Fruit fly (Drosophila melanogaster) whole organism, pupa: ENCODE measurements around the gene CG13039.
A peak's percentile ranks its signal among the peaks of the same experiment; 100 is the strongest.

ENCODE experiments used
- CG10348 ChIP-seq: fragments of 200-800 bp; sonication (Bioruptor generic); IDR thresholded peaks from 2 replicates; pipeline ENCODE4 v1.3.6; 2022; ENCODE audit warnings: missing biosample characterization, missing genetic modification characterization
- CG12605 ChIP-seq: fragments of 200-800 bp; sonication (Bioruptor generic); IDR thresholded peaks from 2 replicates; pipeline ENCODE4 v1.3.6; 2022; ENCODE audit warnings: missing biosample characterization, missing genetic modification characterization
- CG13204 ChIP-seq: fragments of 200-800 bp; sonication (Bioruptor generic); optimal IDR thresholded peaks from 2 replicates; lab custom pipeline; 2018; ENCODE audit warnings: missing biosample characterization, mild to moderate bottlenecking, missing genetic modification characterization, moderate library complexity
- CG14655 ChIP-seq: fragments of 200-800 bp; sonication (Bioruptor generic); optimal IDR thresholded peaks from 3 replicates; lab custom pipeline; 2017; ENCODE audit warnings: mild to moderate bottlenecking, missing biosample characterization, missing genetic modification reagents, missing genetic modification characterization
- CG15710 ChIP-seq: fragments of 200-800 bp; sonication (Bioruptor generic); optimal IDR thresholded peaks from 2 replicates; lab custom pipeline; 2018; ENCODE audit warnings: missing biosample characterization, mild to moderate bottlenecking, missing genetic modification characterization, moderate library complexity
- CG17806 ChIP-seq: fragments of 200-800 bp; sonication (Bioruptor generic); optimal IDR thresholded peaks from 2 replicates; lab custom pipeline; 2018; ENCODE audit warnings: missing biosample characterization, mild to moderate bottlenecking, missing genetic modification characterization, moderate library complexity
- CG32121 ChIP-seq: fragments of 200-800 bp; sonication (Bioruptor generic); IDR thresholded peaks from 2 replicates; pipeline ENCODE4 v1.3.6; 2022; ENCODE audit warnings: missing biosample characterization, missing genetic modification characterization
- CG34367 ChIP-seq: fragments of 200-800 bp; sonication (Bioruptor generic); optimal IDR thresholded peaks from 2 replicates; lab custom pipeline; 2018; ENCODE audit warnings: missing biosample characterization, mild to moderate bottlenecking, missing genetic modification characterization
- CG4496 ChIP-seq: fragments of 200-800 bp; sonication (Bioruptor generic); IDR thresholded peaks from 3 replicates; pipeline ENCODE4 v1.3.6; 2022; ENCODE audit warnings: missing biosample characterization, missing genetic modification characterization
- CG8159 ChIP-seq: fragments of 200-800 bp; sonication (Bioruptor generic); optimal IDR thresholded peaks from 3 replicates; lab custom pipeline; 2018; ENCODE audit warnings: missing biosample characterization, mild to moderate bottlenecking, missing genetic modification characterization, moderate library complexity
- CG8301 ChIP-seq: fragments of 200-800 bp; sonication (Bioruptor generic); optimal IDR thresholded peaks from 2 replicates; lab custom pipeline; 2018; ENCODE audit warnings: missing biosample characterization, mild to moderate bottlenecking, missing genetic modification characterization
- CG9948 ChIP-seq: fragments of 200-800 bp; sonication (Bioruptor generic); optimal IDR thresholded peaks from 2 replicates; lab custom pipeline; 2018; ENCODE audit warnings: missing biosample characterization, mild to moderate bottlenecking, missing genetic modification characterization, moderate library complexity
- D1 ChIP-seq: fragments of 200-800 bp; sonication (Bioruptor generic); optimal IDR thresholded peaks from 2 replicates; lab custom pipeline; 2018; ENCODE audit warnings: missing biosample characterization, mild to moderate bottlenecking, missing genetic modification characterization, moderate library complexity
- EcR ChIP-seq: fragments of 200-800 bp; sonication (Bioruptor generic); optimal IDR thresholded peaks from 3 replicates; lab custom pipeline; 2019; ENCODE audit warnings: missing biosample characterization, missing genetic modification characterization, mild to moderate bottlenecking, moderate library complexity, missing genetic modification reagents
- Ets98B ChIP-seq: fragments of 200-800 bp; sonication (Bioruptor generic); IDR thresholded peaks from 2 replicates; pipeline ENCODE4 v1.3.6; 2022; ENCODE audit warnings: missing biosample characterization, missing genetic modification characterization
- Pif1A ChIP-seq: fragments of 200-800 bp; sonication (Bioruptor generic); optimal IDR thresholded peaks from 3 replicates; lab custom pipeline; 2016; ENCODE audit warnings: missing biosample characterization, missing genetic modification characterization
- Pif1B ChIP-seq: fragments of 200-800 bp; sonication (Bioruptor generic); optimal IDR thresholded peaks from 3 replicates; lab custom pipeline; 2016; ENCODE audit warnings: missing biosample characterization, missing genetic modification characterization
- Snoo ChIP-seq: fragments of 200-800 bp; sonication (Bioruptor generic); optimal IDR thresholded peaks from 3 replicates; lab custom pipeline; 2017; ENCODE audit warnings: missing biosample characterization, mild to moderate bottlenecking, missing genetic modification characterization, inconsistent platforms
- fd96Ca ChIP-seq: fragments of 200-800 bp; sonication (Bioruptor generic); IDR thresholded peaks from 3 replicates; pipeline ENCODE4 v1.3.6; 2022; ENCODE audit warnings: missing biosample characterization, missing genetic modification characterization
- gl ChIP-seq: fragments of 200-800 bp; sonication (Bioruptor generic); optimal IDR thresholded peaks from 2 replicates; lab custom pipeline; 2018; ENCODE audit warnings: missing biosample characterization, mild to moderate bottlenecking, missing genetic modification characterization
- rn ChIP-seq: fragments of 200-800 bp; sonication (Bioruptor generic); IDR thresholded peaks from 2 replicates; pipeline ENCODE4 v1.3.6; 2022; ENCODE audit warnings: missing biosample characterization, missing genetic modification characterization

Gene CG13039

DNA sequence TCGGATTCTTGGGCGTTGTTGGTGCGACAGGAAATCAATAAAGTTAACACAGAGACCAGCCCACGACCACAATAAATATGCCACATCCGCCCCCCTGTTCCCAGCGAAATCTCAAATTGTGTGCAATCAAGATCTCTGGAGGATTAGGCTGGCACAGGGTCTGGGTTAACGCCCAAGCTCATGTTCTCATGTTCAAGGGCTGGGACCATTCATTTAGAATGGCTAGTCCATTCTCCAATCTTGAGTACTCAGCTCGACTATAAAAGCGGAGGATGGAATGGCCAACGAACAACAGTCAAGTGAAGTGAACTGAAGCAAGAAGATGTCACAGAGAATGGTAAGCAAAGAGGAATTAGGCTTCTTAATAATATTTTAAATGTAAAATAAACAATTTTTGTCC lies 6.5 kb upstream of the CG13039 start, which contains the start of gene CG13056:
Gene CG13056 (plus strand): TSS at position 301 of the 400 bp plus-strand sequence.
- TF ChIP-seq Snoo (tag; lab: Kevin White, UChicago): no peak
- no peak for TF ChIP-seq Ets98B (GFP tag; lab: Robert Waterston, UW)
- no peak for TF ChIP-seq CG32121 (GFP tag; lab: Robert Waterston, UW)
- TF ChIP-seq CG13204 (GFP tag; lab: Kevin White, UChicago): no peak
- no peak for TF ChIP-seq CG4496 (GFP tag; lab: Robert Waterston, UW)
- no peak for TF ChIP-seq CG34367
- TF ChIP-seq CG14655 (GFP tag; lab: Kevin White, UChicago): no peak
- TF ChIP-seq fd96Ca: no peak
- TF ChIP-seq D1 (tag; lab: Kevin White, UChicago): no peak
- no peak for TF ChIP-seq CG8159 (tag; lab: Kevin White, UChicago)
- TF ChIP-seq CG10348 (GFP tag; lab: Robert Waterston, UW): no peak
- TF ChIP-seq CG9948 (tag; lab: Kevin White, UChicago): no peak

DNA sequence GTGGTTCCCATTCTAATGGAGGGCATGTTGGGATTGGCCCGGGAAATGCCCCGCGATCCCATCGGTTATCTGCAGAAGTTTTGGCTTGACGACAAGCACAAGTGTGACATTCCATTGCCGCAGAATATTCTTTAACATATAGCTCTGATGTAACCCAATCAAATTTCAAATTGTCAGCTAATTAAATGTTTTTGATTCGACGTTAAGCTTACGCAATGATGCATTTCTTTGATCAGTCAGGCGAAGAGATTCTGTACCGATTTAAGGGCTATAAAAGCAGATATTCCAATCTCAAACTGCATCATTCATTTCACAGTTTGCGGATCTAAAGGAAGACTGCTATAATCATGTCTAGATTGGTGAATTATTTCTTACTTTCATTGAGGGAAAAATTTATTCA lies 5.1 kb upstream of the CG13039 start, which contains the start of gene retinin:
Gene retinin (plus strand): TSS at position 301 of the 400 bp plus-strand sequence.
- TF ChIP-seq Snoo (tag; lab: Kevin White, UChicago) (no peak), CG17806 (tag; lab: Kevin White, UChicago) (no peak), Pif1A (no peak), CG4496 (GFP tag; lab: Robert Waterston, UW) (no peak), CG13204 (GFP tag; lab: Kevin White, UChicago) (no peak), Pif1B (GFP tag; lab: Kevin White, UChicago) (no peak)
- TF ChIP-seq, all 21 proteins: peak for 0

DNA sequence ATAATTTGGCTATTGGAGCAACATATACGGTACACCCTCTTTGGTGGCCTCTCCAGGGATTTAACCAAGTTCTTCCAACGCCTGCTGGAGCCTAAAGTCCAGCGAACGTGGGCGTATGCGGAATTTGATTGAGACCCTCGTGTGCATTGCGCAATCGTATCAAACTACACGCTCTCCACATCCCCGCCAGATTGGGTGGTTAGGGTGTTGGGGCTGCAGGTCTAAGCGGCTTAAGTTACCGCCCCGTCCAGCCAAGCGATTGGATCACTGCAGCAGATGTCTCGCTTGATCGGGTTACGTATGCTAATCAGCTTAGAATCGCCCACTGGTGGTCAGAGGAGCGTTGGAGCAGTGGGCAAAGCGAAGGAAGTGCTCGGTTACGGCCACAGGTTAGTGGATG lies 4.2 kb upstream of the CG13039 start, which contains the start of gene CG33060:
Gene CG33060 (plus strand): TSS at position 301 of the 400 bp plus-strand sequence.
- TF ChIP-seq CG10348 (GFP tag; lab: Robert Waterston, UW) (no peak), Snoo (tag; lab: Kevin White, UChicago) (no peak), CG13204 (GFP tag; lab: Kevin White, UChicago) (no peak), Ets98B (GFP tag; lab: Robert Waterston, UW) (no peak), CG4496 (GFP tag; lab: Robert Waterston, UW) (no peak), CG8301 (no peak), CG9948 (tag; lab: Kevin White, UChicago) (no peak), CG17806 (tag; lab: Kevin White, UChicago) (no peak), CG34367 (no peak), Pif1A (no peak), EcR (GFP tag; lab: Kevin White, UChicago) (no peak), CG14655 (GFP tag; lab: Kevin White, UChicago) (no peak), CG32121 (GFP tag; lab: Robert Waterston, UW) (no peak)

dm6 chr3L:16329495-16329894 lies 2.9 kb upstream of the CG13039 start, which contains the start of gene CG33061:
TSS of gene CG33061 (plus strand) at chr3L:16329795.
- no peak for TF ChIP-seq Pif1A

- TF ChIP-seq CG14655 (GFP tag; lab: Kevin White, UChicago): peak; percentile 68
- TF ChIP-seq CG8301: peak; percentile 66
- TF ChIP-seq CG12605 (GFP tag; lab: Robert Waterston, UW): no peak
- TF ChIP-seq CG8159 (tag; lab: Kevin White, UChicago): peak; percentile 70
- peak; percentile 65 for TF ChIP-seq CG34367
- no peak for TF ChIP-seq gl
- no peak for TF ChIP-seq Pif1B (GFP tag; lab: Kevin White, UChicago)
- TF ChIP-seq fd96Ca: 0 out of 3 replicates have a peak, but pooled peaks have one; percentile 20
- peak; percentile 69 for TF ChIP-seq CG15710 (tag; lab: Kevin White, UChicago)
- peak; percentile 22; the same call in 1 of the 3 replicates for TF ChIP-seq CG4496 (GFP tag; lab: Robert Waterston, UW)
- TF ChIP-seq Snoo (tag; lab: Kevin White, UChicago): no peak
- peak; percentile 55 for TF ChIP-seq CG9948 (tag; lab: Kevin White, UChicago)
- TF ChIP-seq Pif1A: peak; percentile 7
- TF ChIP-seq D1 (tag; lab: Kevin White, UChicago): no peak
- TF ChIP-seq rn (GFP tag; lab: Robert Waterston, UW): no peak
- no peak for TF ChIP-seq CG13204 (GFP tag; lab: Kevin White, UChicago)
- TF ChIP-seq CG10348 (GFP tag; lab: Robert Waterston, UW): peak; percentile 81
- peak; percentile 38 for TF ChIP-seq CG17806 (tag; lab: Kevin White, UChicago)
- peak; percentile 1 for TF ChIP-seq EcR (GFP tag; lab: Kevin White, UChicago)
- peak; percentile 23 for TF ChIP-seq Ets98B (GFP tag; lab: Robert Waterston, UW)
- TF ChIP-seq CG32121 (GFP tag; lab: Robert Waterston, UW): peak; percentile 63
Observed at dm6 chr3L:16328207-16328891, 1.8 kb upstream of the CG13039 start, which contains the start of gene CG13058. TSS of gene CG13058 (plus strand) at chr3L:16328841.

DNA sequence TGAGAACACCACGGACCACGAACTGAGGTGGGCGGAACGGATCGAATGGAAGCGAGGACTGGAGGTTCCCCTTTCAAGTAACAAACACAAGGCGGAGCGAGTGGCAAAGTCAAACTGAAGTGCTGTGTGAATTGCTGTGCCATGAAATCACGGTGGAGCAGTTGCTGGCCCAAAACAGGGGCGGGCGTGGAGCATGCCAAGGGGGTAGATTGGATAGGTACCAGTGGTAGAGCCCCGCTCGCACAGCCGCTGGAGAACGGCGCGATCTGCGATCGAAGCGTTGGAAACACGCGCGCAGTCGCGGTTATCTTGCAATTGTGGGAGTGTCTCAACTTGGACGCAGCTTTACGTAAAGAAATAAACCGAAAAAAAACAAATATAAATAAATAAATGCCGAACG lies 1.2 kb upstream of the CG13039 start, which contains the start of gene CG13038:
Gene CG13038 (minus strand): TSS at position 118 of the 400 bp plus-strand sequence.
- TF ChIP-seq CG10348 (GFP tag; lab: Robert Waterston, UW) (no peak), D1 (tag; lab: Kevin White, UChicago) (no peak), CG8159 (tag; lab: Kevin White, UChicago) (no peak), CG8301 (no peak), Ets98B (GFP tag; lab: Robert Waterston, UW) (peak; percentile 66), CG4496 (GFP tag; lab: Robert Waterston, UW) (peak; percentile 63), CG34367 (no peak), EcR (GFP tag; lab: Kevin White, UChicago) (no peak), fd96Ca (peak; percentile 59; the same call in 1 of the 3 replicates), CG12605 (GFP tag; lab: Robert Waterston, UW) (no peak), Pif1A (no peak), CG14655 (GFP tag; lab: Kevin White, UChicago) (no peak), Snoo (tag; lab: Kevin White, UChicago) (no peak)
